Worm (Caenorhabditis elegans) whole organism, L4 larva: Measurements from ENCODE around the gene F14H3.12.
"Not testable (repeated sequence)": the region's sequence is repeated elsewhere in the genome, so short reads cannot be mapped to it uniquely, and the experiment has no call there.

ENCODE experiments used
- F44E2.7 ChIP-seq: fragments of 200-800 bp; sonication (Bioruptor generic); IDR thresholded peaks from 2 replicates; pipeline ENCODE4 v2.1.2; 2022; ENCODE audit warnings: missing genetic modification characterization, missing compliant biosample characterization
- ZK546.5 ChIP-seq, 2 experiments: sonication (generic microtip); optimal IDR thresholded peaks; 2 replicates each; lab custom pipeline; 2017; ENCODE audit warnings: missing biosample characterization in 2 of 2, missing genetic modification characterization in 2 of 2
- aly-2 ChIP-seq: sonication (generic microtip); optimal IDR thresholded peaks from 2 replicates; lab custom pipeline; 2018; ENCODE audit warnings: missing biosample characterization, missing genetic modification characterization
- ceh-82 ChIP-seq: sonication (generic microtip); optimal IDR thresholded peaks from 2 replicates; lab custom pipeline; 2017; ENCODE audit warnings: missing biosample characterization, missing genetic modification characterization
- fos-1 ChIP-seq: fragments of 150-350 bp; optimal IDR thresholded peaks from 2 replicates; lab custom pipeline; 2014; ENCODE audit warnings: missing biosample characterization, missing genetic modification characterization
- pqm-1 ChIP-seq: sonication (generic microtip); optimal IDR thresholded peaks from 2 replicates; lab custom pipeline; 2017; ENCODE audit warnings: missing biosample characterization, missing genetic modification characterization
- unc-130 ChIP-seq: sonication (generic microtip); optimal IDR thresholded peaks from 2 replicates; lab custom pipeline; 2016; ENCODE audit warnings: missing genetic modification reagents, missing genetic modification characterization, missing compliant biosample characterization
- unc-39 ChIP-seq: sonication (generic microtip); optimal IDR thresholded peaks from 2 replicates; lab custom pipeline; 2017; ENCODE audit warnings: missing biosample characterization, missing genetic modification characterization
- zag-1 ChIP-seq: fragments of 150-350 bp; optimal IDR thresholded peaks from 2 replicates; lab custom pipeline; 2014; ENCODE audit warnings: missing biosample characterization, missing genetic modification characterization
- ztf-11 ChIP-seq: fragments of 150-350 bp; optimal IDR thresholded peaks from 2 replicates; lab custom pipeline; 2014; ENCODE audit warnings: missing biosample characterization, missing genetic modification characterization

- TF ChIP-seq F44E2.7; fos-1 (tag; lab: Kevin White, UChicago); ceh-82 (tag; lab: Kevin White, UChicago); pqm-1 (tag; lab: Kevin White, UChicago); zag-1 (tag; lab: Kevin White, UChicago); unc-130; ztf-11; aly-2; ZK546.5 (tag; optimal IDR thresholded peaks at IDR 0.05; lab: Kevin White, UChicago); unc-39 (tag; lab: Kevin White, UChicago): not testable (repeated sequence)
Observed at ce11 chrV:16040848-16041247, 34.3 kb downstream of the F14H3.12 start.
